Worm (Caenorhabditis elegans): ENCODE results near the gene W06G6.15.

- no peak for TF ChIP-seq zfp-3 (GFP tag; conservative IDR thresholded peaks at IDR 0.05)
- no peak for TF ChIP-seq zip-2 (tag; optimal IDR thresholded peaks at IDR 0.05)
- TF ChIP-seq ceh-28 (tag; optimal IDR thresholded peaks at IDR 0.05), result no peak
- TF ChIP-seq daf-16 (GFP tag; optimal IDR thresholded peaks at IDR 0.05), result no peak
- no peak for TF ChIP-seq daf-16 (tag; optimal IDR thresholded peaks at IDR 0.05)
- TF ChIP-seq nhr-28 (tag; optimal IDR thresholded peaks at IDR 0.05), result no peak
- no peak for TF ChIP-seq lsy-2 (tag; optimal IDR thresholded peaks at IDR 0.05)
- no peak for TF ChIP-seq ztf-11 (tag; optimal IDR thresholded peaks at IDR 0.05)
- TF ChIP-seq ceh-44 (GFP tag; IDR thresholded peaks at IDR 0.05), result no peak
- TF ChIP-seq tag-97 (GFP tag; IDR thresholded peaks at IDR 0.05), result no peak
- no peak for TF ChIP-seq mep-1 (tag; optimal IDR thresholded peaks at IDR 0.05)
- TF ChIP-seq lim-7 (GFP tag; IDR thresholded peaks at IDR 0.05), result no peak
These were observed 38.6 kb downstream of the W06G6.15 start for ce11 chrV:16692988-16693387.

Data from whole organism, L4 larva.